Fruit fly (Drosophila melanogaster): ENCODE data around the gene CG8526.

dm6 chr3R:9821091-9821490 is 20.0 kb downstream of the CG8526 start, which contains the start of gene CG42857:
- no peak for TF ChIP-seq CG8478 (optimal IDR thresholded peaks at IDR 0.05)
- no peak for TF ChIP-seq pan (optimal IDR thresholded peaks at IDR 0.05)
- TF ChIP-seq EcR (GFP tag; optimal IDR thresholded peaks at IDR 0.05): no peak
- TF ChIP-seq psq (optimal IDR thresholded peaks at IDR 0.05): no peak
- TF ChIP-seq Dll (optimal IDR thresholded peaks at IDR 0.05): no peak

Measured in whole organism.